Worm (Caenorhabditis elegans) whole organism, late embryonic: ENCODE results near the gene daf-38.

ENCODE experiments used
- K02D7.2 ChIP-seq: sonication (generic microtip); optimal IDR thresholded peaks from 2 replicates; lab custom pipeline; 2017; ENCODE audit warnings: mild to moderate bottlenecking, missing genetic modification characterization, missing compliant biosample characterization
- K09A11.1 ChIP-seq: sonication (generic microtip); optimal IDR thresholded peaks from 2 replicates; lab custom pipeline; 2017; ENCODE audit warnings: antibody characterized with exemption, mild to moderate bottlenecking, missing genetic modification characterization, missing compliant biosample characterization; ENCODE audit not compliant: insufficient read depth
- T23F11.4 ChIP-seq: fragments of 200-800 bp; sonication (Bioruptor generic); optimal IDR thresholded peaks from 2 replicates; lab custom pipeline; 2018; ENCODE audit warnings: mild to moderate bottlenecking, missing genetic modification characterization, missing compliant biosample characterization
- ahr-1 ChIP-seq: sonication (generic microtip); optimal IDR thresholded peaks from 2 replicates; lab custom pipeline; 2016; ENCODE audit warnings: missing genetic modification characterization, missing compliant biosample characterization
- ceh-19 ChIP-seq: fragments of 200-800 bp; sonication (Bioruptor generic); optimal IDR thresholded peaks from 2 replicates; lab custom pipeline; 2018; ENCODE audit warnings: mild to moderate bottlenecking, missing genetic modification characterization, missing compliant biosample characterization
- ceh-2 ChIP-seq: sonication (generic microtip); optimal IDR thresholded peaks from 2 replicates; lab custom pipeline; 2016; ENCODE audit warnings: missing genotype, missing genetic modification characterization, missing compliant biosample characterization
- ceh-22 ChIP-seq: sonication (generic microtip); optimal IDR thresholded peaks from 2 replicates; lab custom pipeline; 2017; ENCODE audit warnings: missing biosample characterization, missing genetic modification characterization
- ceh-24 ChIP-seq: sonication (generic microtip); optimal IDR thresholded peaks from 2 replicates; lab custom pipeline; 2016; ENCODE audit warnings: mild to moderate bottlenecking, missing genetic modification characterization, missing compliant biosample characterization
- ceh-30 ChIP-seq: fragments of 150-350 bp; optimal IDR thresholded peaks from 2 replicates; lab custom pipeline; 2014; ENCODE audit warnings: missing biosample characterization, missing genetic modification characterization
- ceh-31 ChIP-seq: sonication (generic microtip); optimal IDR thresholded peaks from 2 replicates; lab custom pipeline; 2016; ENCODE audit warnings: missing genetic modification characterization, missing compliant biosample characterization
- ceh-45 ChIP-seq: fragments of 200-800 bp; sonication (Bioruptor generic); IDR thresholded peaks from 2 replicates; pipeline ENCODE4 v1.3.6; 2022; ENCODE audit warnings: missing genetic modification reagents, missing genetic modification characterization, missing compliant biosample characterization
- che-1 ChIP-seq: sonication (generic microtip); optimal IDR thresholded peaks from 2 replicates; lab custom pipeline; 2016; ENCODE audit warnings: mild to moderate bottlenecking, missing genetic modification characterization, missing compliant biosample characterization
- ets-4 ChIP-seq: sonication (generic microtip); optimal IDR thresholded peaks from 2 replicates; lab custom pipeline; 2016; ENCODE audit warnings: missing genetic modification characterization, missing compliant biosample characterization
- eyg-1 ChIP-seq: sonication (generic microtip); optimal IDR thresholded peaks from 2 replicates; lab custom pipeline; 2016; ENCODE audit warnings: missing genotype, missing genetic modification characterization, missing compliant biosample characterization
- fax-1 ChIP-seq: sonication (generic microtip); optimal IDR thresholded peaks from 2 replicates; lab custom pipeline; 2016; ENCODE audit warnings: missing genotype, missing genetic modification characterization, missing compliant biosample characterization
- fkh-10 ChIP-seq: fragments of 150-350 bp; optimal IDR thresholded peaks from 2 replicates; lab custom pipeline; 2014; ENCODE audit warnings: missing biosample characterization, missing genetic modification reagents, missing genetic modification characterization
- hlh-6 ChIP-seq: sonication (generic microtip); optimal IDR thresholded peaks from 2 replicates; lab custom pipeline; 2016; ENCODE audit warnings: missing genotype, missing genetic modification characterization, missing compliant biosample characterization
- lim-6 ChIP-seq: sonication (generic microtip); optimal IDR thresholded peaks from 2 replicates; lab custom pipeline; 2016; ENCODE audit warnings: missing genetic modification characterization, missing compliant biosample characterization
- lin-11 ChIP-seq: fragments of 200-800 bp; sonication (Bioruptor generic); optimal IDR thresholded peaks from 2 replicates; lab custom pipeline; 2018; ENCODE audit warnings: mild to moderate bottlenecking, missing genetic modification characterization, missing compliant biosample characterization
- mec-3 ChIP-seq: sonication (generic microtip); optimal IDR thresholded peaks from 2 replicates; lab custom pipeline; 2016; ENCODE audit warnings: borderline replicate concordance, missing genetic modification characterization, missing compliant biosample characterization
- nfya-1 ChIP-seq: sonication (generic microtip); optimal IDR thresholded peaks from 2 replicates; lab custom pipeline; 2017; ENCODE audit warnings: missing genetic modification characterization, mild to moderate bottlenecking, missing compliant biosample characterization, antibody characterized with exemption, moderate library complexity
- npax-4 ChIP-seq: sonication (generic microtip); optimal IDR thresholded peaks from 2 replicates; lab custom pipeline; 2016; ENCODE audit warnings: missing genetic modification characterization, missing compliant biosample characterization
- odd-2 ChIP-seq: sonication (generic microtip); optimal IDR thresholded peaks from 2 replicates; lab custom pipeline; 2017; ENCODE audit warnings: antibody characterized with exemption, mild to moderate bottlenecking, missing genetic modification characterization, missing compliant biosample characterization
- pag-3 ChIP-seq: sonication (generic microtip); optimal IDR thresholded peaks from 2 replicates; lab custom pipeline; 2016; ENCODE audit warnings: missing compliant biosample characterization, missing genetic modification characterization, borderline replicate concordance
- pat-9 ChIP-seq: fragments of 200-800 bp; sonication (Bioruptor generic); optimal IDR thresholded peaks from 2 replicates; lab custom pipeline; 2018; ENCODE audit warnings: mild to moderate bottlenecking, missing genetic modification characterization, moderate library complexity, missing compliant biosample characterization
- pha-2 ChIP-seq: sonication (generic microtip); optimal IDR thresholded peaks from 2 replicates; lab custom pipeline; 2017; ENCODE audit warnings: mild to moderate bottlenecking, missing genetic modification characterization, missing compliant biosample characterization
- pha-4 ChIP-seq: fragments of 150-350 bp; optimal IDR thresholded peaks from 2 replicates; lab custom pipeline; 2018; ENCODE audit warnings: missing biosample characterization, missing genetic modification reagents, missing genetic modification characterization
- pqm-1 ChIP-seq: sonication (generic microtip); optimal IDR thresholded peaks from 2 replicates; lab custom pipeline; 2016; ENCODE audit warnings: missing genetic modification characterization, missing compliant biosample characterization
- pros-1 ChIP-seq: fragments of 150-350 bp; optimal IDR thresholded peaks from 2 replicates; lab custom pipeline; 2014; ENCODE audit warnings: missing biosample characterization, missing genetic modification reagents, missing genetic modification characterization
- ref-2 ChIP-seq: sonication (generic microtip); optimal IDR thresholded peaks from 2 replicates; lab custom pipeline; 2016; ENCODE audit warnings: missing genetic modification characterization, missing compliant biosample characterization
- sdc-2 ChIP-seq: sonication (generic microtip); optimal IDR thresholded peaks from 2 replicates; lab custom pipeline; 2016; ENCODE audit warnings: missing genotype, missing genetic modification characterization, missing compliant biosample characterization
- ztf-16 ChIP-seq: sonication (generic microtip); optimal IDR thresholded peaks from 2 replicates; lab custom pipeline; 2017; ENCODE audit warnings: missing genetic modification characterization, missing compliant biosample characterization

The daf-38 gene

DNA sequence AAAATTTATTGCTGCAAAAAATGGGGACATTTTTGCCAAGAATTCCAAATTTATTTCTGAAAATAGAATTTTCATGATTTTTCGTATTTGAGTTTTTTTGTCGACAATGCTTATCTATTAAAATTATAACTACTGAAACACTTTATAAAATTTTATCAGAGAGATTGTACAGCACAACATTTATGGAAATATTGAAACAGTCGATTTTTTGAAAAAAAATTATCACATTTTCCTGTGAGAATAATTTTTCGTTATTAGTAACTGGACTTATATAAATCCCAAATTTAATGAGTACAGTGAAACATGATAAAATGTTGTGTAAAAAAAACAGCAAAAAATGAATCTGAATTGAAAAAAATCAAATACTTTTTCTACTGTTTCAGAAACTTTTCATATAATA lies 2.4 kb upstream of the daf-38 start:
- no peak for TF ChIP-seq ceh-30 (tag; lab: Kevin White, UChicago)
- TF ChIP-seq, all 69 proteins: peak for 0

ce11 chrIV:15844064-15844463 lies 24.2 kb downstream of the daf-38 start:
- TF ChIP-seq ref-2 (tag; lab: Kevin White, UChicago) (no peak), ceh-2 (tag; lab: Kevin White, UChicago) (no peak), sdc-2 (tag; lab: Kevin White, UChicago) (no peak)
- TF ChIP-seq, all 69 proteins: peak for 0

DNA sequence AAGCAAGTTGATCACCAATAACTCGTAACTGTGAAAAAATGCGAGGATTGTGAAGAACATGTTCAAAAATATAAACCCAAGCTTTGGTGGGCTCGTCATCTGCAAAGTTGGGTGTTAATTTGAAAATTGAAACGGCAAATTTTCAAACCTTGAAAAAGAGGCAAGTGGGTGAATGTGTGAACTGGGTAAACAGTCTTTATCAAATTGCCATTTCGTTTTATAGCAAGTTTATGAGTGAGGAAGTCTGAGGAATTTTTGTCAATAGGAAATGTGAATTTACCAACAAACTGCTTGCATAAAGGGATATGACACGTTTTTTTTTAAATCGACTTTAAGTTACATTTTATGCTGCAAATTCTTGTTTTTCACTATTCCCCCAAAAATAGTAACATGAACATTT lies 26.7 kb downstream of the daf-38 start, which contains the start of gene Y105C5A.1270:
Y105C5A.1270 (minus strand) TSS at position 101 of the 400 bp plus-strand sequence.
- no peak for TF ChIP-seq ets-4
- no peak for TF ChIP-seq ceh-24 (tag; lab: Kevin White, UChicago)
- no peak for TF ChIP-seq hlh-6 (tag; lab: Kevin White, UChicago)
- no peak for TF ChIP-seq pros-1
- TF ChIP-seq ceh-45 (GFP tag; lab: Robert Waterston, UW), result no peak
- TF ChIP-seq eyg-1, result no peak
- TF ChIP-seq pha-2 (tag; lab: Kevin White, UChicago), result no peak
- TF ChIP-seq pat-9, result no peak
- TF ChIP-seq K02D7.2 (tag; lab: Kevin White, UChicago), result no peak
- TF ChIP-seq che-1, result no peak
- no peak for TF ChIP-seq ceh-30 (tag; lab: Kevin White, UChicago)
- TF ChIP-seq ceh-22 (tag; lab: Kevin White, UChicago), result no peak

DNA sequence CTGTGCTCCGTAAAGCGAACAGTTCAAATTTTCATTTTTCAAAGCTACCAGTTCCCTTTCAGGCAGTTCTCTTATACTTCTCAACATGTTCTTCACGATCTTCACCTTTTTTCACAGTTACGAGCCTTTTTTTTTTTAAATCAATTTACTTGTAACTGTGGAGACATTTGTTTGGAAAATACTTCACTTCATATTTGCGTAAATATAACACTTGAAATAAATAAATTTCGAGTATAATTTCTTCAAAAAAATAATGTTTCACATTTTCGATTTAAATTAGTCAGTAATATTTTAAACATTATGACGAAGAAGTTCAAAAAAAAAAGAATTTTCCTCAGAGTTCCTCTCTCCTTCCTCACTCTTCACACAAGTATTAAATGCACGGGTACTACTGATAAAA lies 27.2 kb downstream of the daf-38 start, which contains the start of gene Y105C5A.1269:
Y105C5A.1269 (plus strand) TSS at position 301 of the 400 bp plus-strand sequence.
- TF ChIP-seq odd-2 (tag; lab: Kevin White, UChicago) (no peak), pag-3 (tag; lab: Kevin White, UChicago) (no peak), ztf-16 (tag; lab: Kevin White, UChicago) (no peak), ceh-22 (tag; lab: Kevin White, UChicago) (no peak), fax-1 (no peak), T23F11.4 (GFP tag; lab: Kevin White, UChicago) (no peak), pha-4 (tag; lab: Kevin White, UChicago) (no peak), ref-2 (tag; lab: Kevin White, UChicago) (no peak), lin-11 (tag; lab: Kevin White, UChicago) (no peak), mec-3 (tag; lab: Kevin White, UChicago) (no peak), che-1 (no peak), npax-4 (tag; lab: Kevin White, UChicago) (no peak), lim-6 (tag; lab: Kevin White, UChicago) (no peak), pqm-1 (tag; lab: Kevin White, UChicago) (no peak), ceh-31 (tag; lab: Kevin White, UChicago) (no peak), K09A11.1 (tag; lab: Kevin White, UChicago) (no peak), ahr-1 (no peak), ets-4 (no peak)

DNA sequence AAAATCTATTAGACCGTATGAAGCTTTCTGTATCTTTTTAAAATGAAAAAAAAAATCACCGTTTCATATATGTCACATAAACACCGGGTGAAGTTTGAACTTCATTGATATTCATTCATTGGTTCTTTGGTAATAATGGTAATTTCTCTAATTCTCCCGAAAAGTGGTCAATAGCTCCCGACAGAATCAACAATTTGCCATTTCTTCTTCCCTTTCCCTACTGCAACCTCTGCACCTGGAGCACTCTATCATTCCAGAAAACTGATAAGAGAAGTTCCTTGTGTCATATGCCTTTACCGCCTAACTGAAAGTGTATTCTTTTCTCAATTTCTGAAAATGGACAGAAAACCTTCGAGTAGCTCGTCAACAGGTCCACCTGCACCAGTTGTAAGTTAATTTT lies 29.8 kb downstream of the daf-38 start, which contains the start of gene Y105C5A.24:
Y105C5A.24 (plus strand) TSS at position 220 of the 400 bp plus-strand sequence.
- TF ChIP-seq lin-11 (tag; lab: Kevin White, UChicago), result no peak
- no peak for TF ChIP-seq pag-3 (tag; lab: Kevin White, UChicago)
- TF ChIP-seq ztf-16 (tag; lab: Kevin White, UChicago), result no peak
- no peak for TF ChIP-seq fkh-10 (GFP tag; lab: Kevin White, UChicago)
- TF ChIP-seq, all 69 proteins: peak for 0

ce11 chrIV:15850647-15851046 lies 30.8 kb downstream of the daf-38 start:
- TF ChIP-seq ceh-19 (GFP tag; lab: Kevin White, UChicago) (no peak), mec-3 (tag; lab: Kevin White, UChicago) (no peak), sdc-2 (tag; lab: Kevin White, UChicago) (no peak), nfya-1 (tag; lab: Kevin White, UChicago) (peak; percentile 61)
